Fruit fly (Drosophila melanogaster): Measurements from ENCODE around the gene kmr.

kmr gene

DNA sequence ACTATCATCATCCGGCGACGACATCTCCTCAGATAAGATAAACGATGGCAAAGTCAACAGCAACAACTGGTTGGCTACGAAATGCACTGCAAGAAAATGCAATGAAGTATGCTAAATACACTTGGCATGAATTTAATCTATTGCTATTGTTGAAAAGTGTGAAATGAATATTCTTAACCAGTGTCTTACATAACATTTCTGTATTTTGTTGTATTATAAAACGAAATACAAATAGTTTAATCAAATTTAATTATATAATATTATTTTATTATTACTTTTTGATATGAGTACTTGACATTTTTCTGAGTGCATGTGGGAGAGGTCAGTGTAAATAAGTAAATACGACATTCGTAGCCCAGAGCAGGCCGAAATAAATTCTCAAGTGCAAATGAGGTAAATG, 1.5 kb upstream of the kmr start (continued):
- no peak for TF ChIP-seq gce (GFP tag; IDR thresholded peaks at IDR 0.05)
- no peak for TF ChIP-seq mirr (GFP tag; optimal IDR thresholded peaks at IDR 0.05)
- TF ChIP-seq CG12769 (tag; optimal IDR thresholded peaks at IDR 0.05): no peak
- TF ChIP-seq zf30C (GFP tag; optimal IDR thresholded peaks at IDR 0.05): peak; percentile 68
- no peak for TF ChIP-seq cad (GFP tag; optimal IDR thresholded peaks at IDR 0.05)
- TF ChIP-seq trem (tag; optimal IDR thresholded peaks at IDR 0.05): peak; percentile 58
- peak; percentile 24 for TF ChIP-seq CG10654 (GFP tag; optimal IDR thresholded peaks at IDR 0.05)
- TF ChIP-seq grn (GFP tag; optimal IDR thresholded peaks at IDR 0.05): no peak
- TF ChIP-seq CG34376 (GFP tag; optimal IDR thresholded peaks at IDR 0.05): no peak
- TF ChIP-seq otp (GFP tag; IDR thresholded peaks at IDR 0.05): no peak
- TF ChIP-seq NfI (GFP tag; optimal IDR thresholded peaks at IDR 0.05): no peak
- peak; percentile 34 for TF ChIP-seq CG6254 (GFP tag; optimal IDR thresholded peaks at IDR 0.05)
- TF ChIP-seq gsb-n (tag; optimal IDR thresholded peaks at IDR 0.05): peak; percentile 58
- TF ChIP-seq C15 (GFP tag; IDR thresholded peaks at IDR 0.05): no peak
- no peak for TF ChIP-seq maf-S (GFP tag; optimal IDR thresholded peaks at IDR 0.05)
- TF ChIP-seq ranshi (GFP tag; IDR thresholded peaks at IDR 0.05): no peak
- TF ChIP-seq corto (GFP tag; optimal IDR thresholded peaks at IDR 0.05): no peak
- 0 out of 3 replicates have a peak, but pooled peaks have one; percentile 23 for TF ChIP-seq so (GFP tag; IDR thresholded peaks at IDR 0.05)
- TF ChIP-seq CG11696 (GFP tag; IDR thresholded peaks at IDR 0.05): no peak
- peak; percentile 9 for TF ChIP-seq Oli (tag; optimal IDR thresholded peaks at IDR 0.05)
- no peak for TF ChIP-seq Deaf1 (tag; optimal IDR thresholded peaks at IDR 0.05)
- no peak for TF ChIP-seq Atf-2 (GFP tag; optimal IDR thresholded peaks at IDR 0.05)
- no peak for TF ChIP-seq wdn (GFP tag; IDR thresholded peaks at IDR 0.05)
- TF ChIP-seq CG8089 (GFP tag; optimal IDR thresholded peaks at IDR 0.05): no peak
- no peak for TF ChIP-seq gcm2 (GFP tag; optimal IDR thresholded peaks at IDR 0.05)
- no peak for TF ChIP-seq abd-A (tag; optimal IDR thresholded peaks at IDR 0.05)
- no peak for TF ChIP-seq insv (GFP tag; optimal IDR thresholded peaks at IDR 0.05)
- TF ChIP-seq CG9609 (GFP tag; optimal IDR thresholded peaks at IDR 0.05): no peak
- no peak for TF ChIP-seq ftz-f1 (GFP tag; optimal IDR thresholded peaks at IDR 0.05)
- TF ChIP-seq CG1603 (tag; optimal IDR thresholded peaks at IDR 0.05): no peak
- TF ChIP-seq CrebB (tag; optimal IDR thresholded peaks at IDR 0.05): no peak
- TF ChIP-seq Meics (GFP tag; optimal IDR thresholded peaks at IDR 0.05): peak; percentile 26
- no peak for TF ChIP-seq CG4360 (GFP tag; IDR thresholded peaks at IDR 0.05)
- TF ChIP-seq Ravus (GFP tag; IDR thresholded peaks at IDR 0.05): no peak
- no peak for TF ChIP-seq D19B (GFP tag; optimal IDR thresholded peaks at IDR 0.05)
- no peak for TF ChIP-seq eyg (GFP tag; optimal IDR thresholded peaks at IDR 0.05)
- TF ChIP-seq CG15269 (tag; optimal IDR thresholded peaks at IDR 0.05): peak; percentile 28
- TF ChIP-seq ERR (GFP tag; optimal IDR thresholded peaks at IDR 0.05): no peak
- TF ChIP-seq az2 (GFP tag; optimal IDR thresholded peaks at IDR 0.05): peak; percentile 15
- no peak for TF ChIP-seq NC2α (GFP tag; optimal IDR thresholded peaks at IDR 0.05)
- TF ChIP-seq CG6175 (GFP tag; IDR thresholded peaks at IDR 0.05): no peak
- TF ChIP-seq CG16863 (GFP tag; optimal IDR thresholded peaks at IDR 0.05): no peak
- TF ChIP-seq tap (tag; optimal IDR thresholded peaks at IDR 0.05): peak; percentile 25
- TF ChIP-seq twi (tag; optimal IDR thresholded peaks at IDR 0.05): no peak
- TF ChIP-seq pzg (GFP tag; optimal IDR thresholded peaks at IDR 0.05): no peak
- TF ChIP-seq dmrt99B (tag; optimal IDR thresholded peaks at IDR 0.05): peak; percentile 61
- TF ChIP-seq CG1832 (GFP tag; optimal IDR thresholded peaks at IDR 0.05): no peak
- TF ChIP-seq eve (GFP tag; optimal IDR thresholded peaks at IDR 0.05): no peak
- no peak for TF ChIP-seq sens-2 (GFP tag; IDR thresholded peaks at IDR 0.05)
- TF ChIP-seq Fer1 (GFP tag; optimal IDR thresholded peaks at IDR 0.05): peak; percentile 30
- TF ChIP-seq toy (GFP tag; IDR thresholded peaks at IDR 0.05): no peak
- TF ChIP-seq CG16813 (GFP tag; IDR thresholded peaks at IDR 0.05; ENCODE audit: partially characterized antibody): no peak
